Fruit fly (Drosophila melanogaster) whole organism, pupa: Measurements from ENCODE around the gene CG10208.

Source experiments
- CG8159 ChIP-seq: fragments of 200-800 bp; sonication (Bioruptor generic); optimal IDR thresholded peaks from 3 replicates; lab custom pipeline; 2018; ENCODE audit warnings: missing biosample characterization, mild to moderate bottlenecking, missing genetic modification characterization, moderate library complexity
- CG9948 ChIP-seq: fragments of 200-800 bp; sonication (Bioruptor generic); optimal IDR thresholded peaks from 2 replicates; lab custom pipeline; 2018; ENCODE audit warnings: missing biosample characterization, mild to moderate bottlenecking, missing genetic modification characterization, moderate library complexity
- EcR ChIP-seq: fragments of 200-800 bp; sonication (Bioruptor generic); optimal IDR thresholded peaks from 3 replicates; lab custom pipeline; 2019; ENCODE audit warnings: missing biosample characterization, missing genetic modification characterization, mild to moderate bottlenecking, moderate library complexity, missing genetic modification reagents
- rn ChIP-seq: fragments of 200-800 bp; sonication (Bioruptor generic); IDR thresholded peaks from 2 replicates; pipeline ENCODE4 v1.3.6; 2022; ENCODE audit warnings: missing biosample characterization, missing genetic modification characterization

DNA sequence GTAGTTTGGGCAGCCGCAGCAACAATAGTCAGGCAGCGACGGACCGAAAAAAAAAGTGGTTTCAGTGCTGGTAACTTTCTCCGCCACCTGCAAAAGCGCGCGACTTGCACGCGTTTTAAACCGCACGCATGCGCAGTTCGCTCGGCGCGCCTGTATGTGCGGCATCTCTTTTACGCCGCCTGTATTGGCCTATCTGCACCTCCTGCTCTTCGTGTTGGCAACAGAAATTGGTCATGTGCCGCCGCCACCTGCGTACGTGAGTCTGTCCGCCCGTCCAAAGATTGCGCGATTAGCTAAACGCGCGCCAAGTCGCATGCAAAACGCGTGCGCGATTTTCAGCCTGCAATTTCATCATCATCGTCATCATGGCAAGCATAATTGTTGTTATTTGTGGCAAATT is 38.3 kb downstream of the CG10208 start:
- no peak for TF ChIP-seq CG9948 (tag; lab: Kevin White, UChicago)
- no peak for TF ChIP-seq EcR (GFP tag; lab: Kevin White, UChicago)
- TF ChIP-seq CG8159 (tag; lab: Kevin White, UChicago), result no peak
- no peak for TF ChIP-seq rn
